Worm (Caenorhabditis elegans) whole organism, L1 larva: ENCODE data around the gene elt-7.

Experiments
- C04F5.9 ChIP-seq: sonication (generic microtip); optimal IDR thresholded peaks from 2 replicates; lab custom pipeline; 2016; ENCODE audit warnings: missing genetic modification characterization, missing compliant biosample characterization
- F16B12.6 ChIP-seq: fragments of 150-350 bp; optimal IDR thresholded peaks from 2 replicates; lab custom pipeline; 2014; ENCODE audit warnings: missing biosample characterization, missing genetic modification characterization
- Y116A8C.19 ChIP-seq: sonication (generic microtip); optimal IDR thresholded peaks from 2 replicates; lab custom pipeline; 2016; ENCODE audit warnings: missing compliant biosample characterization, missing genetic modification characterization, borderline replicate concordance
- aly-2 ChIP-seq: fragments of 150-350 bp; optimal IDR thresholded peaks from 2 replicates; lab custom pipeline; 2014; ENCODE audit warnings: missing biosample characterization, missing genetic modification characterization
- ama-1 ChIP-seq: fragments of 150-350 bp; optimal IDR thresholded peaks from 2 replicates; lab custom pipeline; 2014
- blmp-1 ChIP-seq: fragments of 150-350 bp; optimal IDR thresholded peaks from 2 replicates; lab custom pipeline; 2014; ENCODE audit warnings: missing biosample characterization, missing genetic modification characterization
- ceh-82 ChIP-seq, 3 experiments: fragments of 150-350 bp in 1 of 3; sonication (generic microtip) in 2 of 3; optimal IDR thresholded peaks; 2 replicates each; lab custom pipeline; 2014 to 2017; ENCODE audit warnings: missing biosample characterization in 3 of 3, missing genetic modification characterization in 3 of 3
- ceh-88 ChIP-seq: fragments of 200-800 bp; sonication (Bioruptor generic); IDR thresholded peaks from 2 replicates; pipeline ENCODE4 v1.3.6; 2022; ENCODE audit warnings: missing genetic modification characterization, missing compliant biosample characterization
- ces-1 ChIP-seq: fragments of 150-350 bp; optimal IDR thresholded peaks from 2 replicates; lab custom pipeline; 2014; ENCODE audit warnings: missing biosample characterization, missing genetic modification reagents, missing genetic modification characterization
- dpl-1 ChIP-seq, 3 experiments: fragments of 150-350 bp in 2 of 3; sonication (generic microtip) in 1 of 3; optimal IDR thresholded peaks; 2 replicates each; lab custom pipeline; 2014 to 2017; ENCODE audit warnings: missing biosample characterization in 3 of 3, missing genetic modification characterization in 3 of 3, missing genetic modification reagents in 3 of 3
- dsc-1 ChIP-seq: sonication (generic microtip); optimal IDR thresholded peaks from 2 replicates; lab custom pipeline; 2016; ENCODE audit warnings: mild to moderate bottlenecking, missing genetic modification characterization, missing compliant biosample characterization
- efl-1 ChIP-seq, 4 experiments: fragments of 150-350 bp; optimal IDR thresholded peaks in 3 of 4; peaks in 1 of 4; 1 replicate in 1 of 4; 2 replicates in 3 of 4; lab custom pipeline; 2014; ENCODE audit warnings: missing biosample characterization in 2 of 4, missing genetic modification characterization in 2 of 4, missing genetic modification reagents in 2 of 4
- egl-13 ChIP-seq: sonication (generic microtip); optimal IDR thresholded peaks from 2 replicates; lab custom pipeline; 2016; ENCODE audit warnings: missing genotype, missing genetic modification reagents, missing genetic modification characterization, missing compliant biosample characterization
- egl-27 ChIP-seq, 2 experiments: fragments of 150-350 bp in 1 of 2; sonication (generic microtip); optimal IDR thresholded peaks; 3 replicates each; lab custom pipeline; 2017 to 2018; ENCODE audit warnings: missing biosample characterization in 2 of 2, missing genetic modification characterization in 2 of 2, missing genetic modification reagents in 2 of 2
- elt-3 ChIP-seq, 6 experiments: fragments of 150-350 bp in 1 of 6; sonication (generic microtip); optimal IDR thresholded peaks; 2 replicates each; lab custom pipeline; 2017 to 2018; ENCODE audit warnings: missing biosample characterization in 6 of 6, missing genetic modification characterization in 6 of 6, inconsistent platforms in 1 of 6
- fkh-10 ChIP-seq: sonication (generic microtip); optimal IDR thresholded peaks from 2 replicates; lab custom pipeline; 2017; ENCODE audit warnings: missing biosample characterization, missing genetic modification reagents, missing genetic modification characterization
- fkh-8 ChIP-seq: sonication (generic microtip); optimal IDR thresholded peaks from 2 replicates; lab custom pipeline; 2016; ENCODE audit warnings: mild to moderate bottlenecking, missing genetic modification characterization, missing compliant biosample characterization
- hlh-4 ChIP-seq: sonication (generic microtip); optimal IDR thresholded peaks from 2 replicates; lab custom pipeline; 2016; ENCODE audit warnings: mild to moderate bottlenecking, missing genetic modification characterization, missing compliant biosample characterization
- irx-1 ChIP-seq: sonication (generic microtip); optimal IDR thresholded peaks from 2 replicates; lab custom pipeline; 2016; ENCODE audit warnings: missing genetic modification characterization, missing compliant biosample characterization
- jun-1 ChIP-seq: fragments of 150-350 bp; optimal IDR thresholded peaks from 2 replicates; lab custom pipeline; 2014; ENCODE audit warnings: missing biosample characterization, missing genetic modification reagents, missing genetic modification characterization
- lin-13 ChIP-seq: fragments of 150-350 bp; optimal IDR thresholded peaks from 2 replicates; lab custom pipeline; 2014; ENCODE audit warnings: missing biosample characterization, missing genetic modification reagents, missing genetic modification characterization
- lin-14 ChIP-seq: fragments of 200-800 bp; sonication (Bioruptor generic); optimal IDR thresholded peaks from 2 replicates; lab custom pipeline; 2018; ENCODE audit warnings: mild to moderate bottlenecking, missing genetic modification characterization, moderate library complexity, missing compliant biosample characterization
- lin-15B ChIP-seq: fragments of 150-350 bp; sonication (generic microtip); optimal IDR thresholded peaks from 3 replicates; lab custom pipeline; 2014; ENCODE audit warnings: missing biosample characterization, missing genetic modification characterization
- lin-35 ChIP-seq, 2 experiments: fragments of 150-350 bp; optimal IDR thresholded peaks; 2 replicates each; lab custom pipeline; 2014; ENCODE audit warnings: missing biosample characterization in 2 of 2, missing genetic modification characterization in 2 of 2, missing genetic modification reagents in 2 of 2
- lin-39 ChIP-seq: fragments of 150-350 bp; optimal IDR thresholded peaks from 2 replicates; lab custom pipeline; 2014; ENCODE audit warnings: missing biosample characterization, missing genetic modification reagents, missing genetic modification characterization
- lir-3 ChIP-seq: sonication (generic microtip); optimal IDR thresholded peaks from 2 replicates; lab custom pipeline; 2016; ENCODE audit warnings: mild to moderate bottlenecking, missing genetic modification characterization, moderate library complexity, missing compliant biosample characterization; ENCODE audit not compliant: poor library complexity
- lsy-2 ChIP-seq, 2 experiments: fragments of 150-350 bp; optimal IDR thresholded peaks; 2 replicates each; lab custom pipeline; 2014; ENCODE audit warnings: missing biosample characterization in 2 of 2, missing genetic modification characterization in 2 of 2
- mef-2 ChIP-seq: fragments of 150-350 bp; optimal IDR thresholded peaks from 2 replicates; lab custom pipeline; 2014; ENCODE audit warnings: missing biosample characterization, missing genetic modification characterization
- mep-1 ChIP-seq: fragments of 150-350 bp; optimal IDR thresholded peaks from 2 replicates; lab custom pipeline; 2014; ENCODE audit warnings: missing biosample characterization, missing genetic modification characterization
- nhr-12 ChIP-seq: sonication (generic microtip); optimal IDR thresholded peaks from 2 replicates; lab custom pipeline; 2017; ENCODE audit warnings: missing biosample characterization, missing genetic modification characterization
- nhr-19 ChIP-seq: fragments of 200-800 bp; sonication (Bioruptor generic); conservative IDR thresholded peaks from 2 replicates; pipeline ENCODE4 v1.3.6; 2022; ENCODE audit warnings: missing genetic modification characterization, missing compliant biosample characterization
- nhr-20 ChIP-seq: sonication (generic microtip); optimal IDR thresholded peaks from 2 replicates; lab custom pipeline; 2016; ENCODE audit warnings: mild to moderate bottlenecking, missing genetic modification characterization, missing compliant biosample characterization
- nhr-237 ChIP-seq: fragments of 150-350 bp; optimal IDR thresholded peaks from 2 replicates; lab custom pipeline; 2014; ENCODE audit warnings: missing biosample characterization, missing genetic modification characterization
- nhr-47 ChIP-seq: sonication (generic microtip); optimal IDR thresholded peaks from 2 replicates; lab custom pipeline; 2016; ENCODE audit warnings: mild to moderate bottlenecking, missing genetic modification characterization, moderate library complexity, missing compliant biosample characterization
- nhr-71 ChIP-seq: sonication (generic microtip); optimal IDR thresholded peaks from 2 replicates; lab custom pipeline; 2016; ENCODE audit warnings: mild to moderate bottlenecking, missing genetic modification characterization, moderate library complexity, missing compliant biosample characterization
- nhr-76 ChIP-seq: sonication (generic microtip); optimal IDR thresholded peaks from 2 replicates; lab custom pipeline; 2017; ENCODE audit warnings: missing biosample characterization, missing genetic modification characterization
- nhr-77 ChIP-seq: fragments of 150-350 bp; optimal IDR thresholded peaks from 2 replicates; lab custom pipeline; 2014; ENCODE audit warnings: missing biosample characterization, missing genetic modification characterization
- nhr-85 ChIP-seq: sonication (generic microtip); peaks from one replicate; lab custom pipeline; 2016; ENCODE audit warnings: missing genetic modification characterization, inconsistent platforms, missing compliant biosample characterization
- pqm-1 ChIP-seq: sonication (generic microtip); optimal IDR thresholded peaks from 3 replicates; lab custom pipeline; 2017; ENCODE audit warnings: missing biosample characterization, missing genetic modification characterization
- skn-1 ChIP-seq: fragments of 150-350 bp; optimal IDR thresholded peaks from 2 replicates; lab custom pipeline; 2014; ENCODE audit warnings: missing biosample characterization, missing genetic modification characterization
- snu-23 ChIP-seq: sonication (generic microtip); optimal IDR thresholded peaks from 2 replicates; lab custom pipeline; 2016; ENCODE audit warnings: missing genetic modification characterization, missing compliant biosample characterization
- sox-4 ChIP-seq: sonication (generic microtip); optimal IDR thresholded peaks from 2 replicates; lab custom pipeline; 2016; ENCODE audit warnings: missing genetic modification characterization, missing compliant biosample characterization
- sup-37 ChIP-seq: fragments of 200-800 bp; sonication (Bioruptor generic); optimal IDR thresholded peaks from 2 replicates; lab custom pipeline; 2018; ENCODE audit warnings: mild to moderate bottlenecking, missing genetic modification characterization, missing compliant biosample characterization
- swsn-7 ChIP-seq: sonication (generic microtip); optimal IDR thresholded peaks from 2 replicates; lab custom pipeline; 2016; ENCODE audit warnings: missing genetic modification characterization, missing compliant biosample characterization
- unc-130 ChIP-seq: fragments of 150-350 bp; optimal IDR thresholded peaks from 2 replicates; lab custom pipeline; 2017; ENCODE audit warnings: missing biosample characterization, missing genetic modification characterization, inconsistent platforms
- unc-30 ChIP-seq: sonication (generic microtip); optimal IDR thresholded peaks from 2 replicates; lab custom pipeline; 2017; ENCODE audit warnings: missing biosample characterization, missing genetic modification characterization
- unc-86 ChIP-seq: sonication (generic microtip); optimal IDR thresholded peaks from 2 replicates; lab custom pipeline; 2016; ENCODE audit warnings: missing genetic modification characterization, missing compliant biosample characterization
- xbp-1 ChIP-seq: sonication (generic microtip); optimal IDR thresholded peaks from 2 replicates; lab custom pipeline; 2016; ENCODE audit warnings: missing genetic modification characterization, missing compliant biosample characterization
- ztf-11 ChIP-seq, 2 experiments: sonication (generic microtip); optimal IDR thresholded peaks; 2 replicates each; lab custom pipeline; 2016 to 2017; ENCODE audit warnings: missing genetic modification characterization in 2 of 2, missing biosample characterization in 1 of 2, missing compliant biosample characterization in 1 of 2

elt-7 gene

DNA sequence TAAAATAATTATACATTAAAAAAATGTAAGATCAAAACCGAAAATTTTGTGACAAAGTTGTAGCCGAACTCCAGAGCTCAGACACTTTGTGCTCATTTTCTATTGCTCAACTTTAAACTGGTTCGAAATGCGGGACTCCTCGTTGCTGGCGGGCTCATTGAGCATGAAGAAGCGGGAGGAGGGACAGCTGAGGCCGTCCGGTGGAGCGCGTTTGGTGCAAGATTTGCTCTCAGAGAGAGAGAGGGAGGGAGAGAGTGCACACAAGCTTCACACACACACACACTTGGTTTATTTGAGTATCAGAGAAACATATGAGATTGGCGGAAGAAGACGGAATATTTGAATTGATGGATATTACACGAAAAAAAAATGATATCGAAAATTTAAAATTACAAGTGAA lies 40.2 kb downstream of the elt-7 start:
- TF ChIP-seq aly-2 = peak; percentile 14
- no peak for TF ChIP-seq lir-3 (tag; lab: Kevin White, UChicago)
- TF ChIP-seq fkh-10 (GFP tag; lab: Kevin White, UChicago) = no peak
- TF ChIP-seq ama-1 = no peak
- TF ChIP-seq snu-23 (GFP tag; lab: Kevin White, UChicago) = peak; percentile 55
- TF ChIP-seq egl-13 (tag; lab: Kevin White, UChicago) = peak; percentile 32
- peak; percentile 58 for TF ChIP-seq nhr-71 (tag; lab: Kevin White, UChicago)
- peak in 2 of 3 experiments; percentile 13 to 65 for TF ChIP-seq ceh-82 (tag; optimal IDR thresholded peaks at IDR 0.05; lab: Kevin White, UChicago)
- TF ChIP-seq unc-130 = no peak
- TF ChIP-seq F16B12.6 (tag; lab: Kevin White, UChicago) = peak; percentile 2
- TF ChIP-seq elt-3 (tag; optimal IDR thresholded peaks at IDR 0.05; lab: Kevin White, UChicago) = no peak
- TF ChIP-seq nhr-77 = no peak
- peak; percentile 30 for TF ChIP-seq nhr-20 (tag; lab: Kevin White, UChicago)
- TF ChIP-seq Y116A8C.19 (tag; lab: Kevin White, UChicago) = no peak
- TF ChIP-seq lin-39 (tag; lab: Kevin White, UChicago) = no peak
- TF ChIP-seq lin-13 (GFP tag; lab: Kevin White, UChicago) = no peak
- no peak for TF ChIP-seq pqm-1 (tag; lab: Kevin White, UChicago)
- TF ChIP-seq fkh-8 (tag; lab: Kevin White, UChicago) = peak; percentile 69
- TF ChIP-seq mep-1 (tag; lab: Kevin White, UChicago) = peak; percentile 14
- no peak for TF ChIP-seq unc-30 (tag; lab: Kevin White, UChicago)
- peak; percentile 42 for TF ChIP-seq swsn-7 (tag; lab: Kevin White, UChicago)
- TF ChIP-seq efl-1 (optimal IDR thresholded peaks at IDR 0.05; lab: Kevin White, UChicago) = peak; percentile 41 to 51
- TF ChIP-seq efl-1 (GFP tag; optimal IDR thresholded peaks at IDR 0.05 in 1 of 2; lab: Kevin White, UChicago) = peak; percentile 42 to 80
- no peak for TF ChIP-seq ces-1 (GFP tag; lab: Kevin White, UChicago)
- TF ChIP-seq unc-86 (tag; lab: Kevin White, UChicago) = peak; percentile 19
- peak; percentile 47 for TF ChIP-seq lin-15B
- peak; percentile 21 for TF ChIP-seq nhr-47 (tag; lab: Kevin White, UChicago)
- peak in 1 of 2 experiments; percentile 62 for TF ChIP-seq lin-35 (GFP tag; optimal IDR thresholded peaks at IDR 0.05; lab: Kevin White, UChicago)
- TF ChIP-seq dpl-1 (GFP tag; optimal IDR thresholded peaks at IDR 0.05; lab: Kevin White, UChicago) = peak in 1 of 3 experiments; percentile 51
- no peak for TF ChIP-seq nhr-12 (tag; lab: Kevin White, UChicago)
- peak; percentile 85 for TF ChIP-seq lin-14 (GFP tag; lab: Kevin White, UChicago)
- TF ChIP-seq skn-1 (tag; lab: Kevin White, UChicago) = peak; percentile 27
- no peak for TF ChIP-seq nhr-85 (tag; lab: Kevin White, UChicago)
- TF ChIP-seq irx-1 (tag; lab: Kevin White, UChicago) = no peak
- TF ChIP-seq xbp-1 (tag; lab: Kevin White, UChicago) = peak; percentile 1
- no peak for TF ChIP-seq C04F5.9 (tag; lab: Kevin White, UChicago)
- TF ChIP-seq dsc-1 (tag; lab: Kevin White, UChicago) = peak; percentile 44
- TF ChIP-seq sup-37 (GFP tag; lab: Kevin White, UChicago) = no peak
- no peak for TF ChIP-seq blmp-1 (tag; lab: Kevin White, UChicago)
- TF ChIP-seq lsy-2 (tag; optimal IDR thresholded peaks at IDR 0.05; lab: Kevin White, UChicago) = peak in 1 of 2 experiments; percentile 65

DNA sequence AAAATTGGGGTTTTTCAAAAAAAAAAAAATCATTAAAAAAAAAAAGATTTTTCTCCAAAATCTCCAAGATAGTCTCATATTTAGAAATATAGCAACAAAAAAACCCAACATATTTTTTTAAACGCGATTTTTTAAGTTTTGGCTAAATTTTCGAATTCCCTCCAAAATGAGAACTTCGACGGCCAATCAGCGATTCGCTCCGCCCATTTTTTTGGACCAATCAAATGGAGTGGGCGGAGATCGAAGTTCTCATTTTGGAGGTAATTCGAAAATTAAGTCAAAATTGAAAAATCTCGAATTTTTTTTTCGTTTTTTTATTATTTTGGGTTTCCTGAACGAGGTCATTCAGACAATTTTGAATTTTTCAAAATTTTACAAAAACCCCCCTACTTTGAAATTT lies 43.4 kb downstream of the elt-7 start:
- TF ChIP-seq efl-1 (optimal IDR thresholded peaks at IDR 0.05; lab: Kevin White, UChicago) (no peak), efl-1 (GFP tag; optimal IDR thresholded peaks at IDR 0.05 in 1 of 2; lab: Kevin White, UChicago) (peak in 1 of 2 experiments; percentile 18), pqm-1 (tag; lab: Kevin White, UChicago) (no peak)
- TF ChIP-seq, all 84 proteins: peak for 1

DNA sequence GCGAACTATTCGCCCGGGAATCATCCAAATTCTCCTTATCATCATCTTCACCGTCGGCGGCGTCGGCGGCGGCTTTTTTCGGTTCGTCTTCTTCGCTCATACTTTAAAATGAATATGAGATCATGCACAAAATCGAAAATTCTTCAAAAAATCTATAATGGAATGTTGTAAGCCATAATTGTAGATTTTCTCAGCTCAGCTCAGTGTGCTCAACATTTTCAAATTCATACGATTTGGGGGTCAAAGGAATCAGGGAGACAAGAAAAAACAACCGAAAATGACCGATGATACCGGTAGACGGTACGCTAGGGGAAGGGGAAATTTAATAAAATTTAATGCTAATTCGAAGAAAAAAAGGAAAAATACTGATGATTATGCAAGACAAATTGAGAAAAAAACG lies 48.1 kb downstream of the elt-7 start, which contains the start of gene ccep-97:
Gene ccep-97 (minus strand): TSS at position 101 of the 400 bp plus-strand sequence.
- TF ChIP-seq hlh-4 (tag; lab: Kevin White, UChicago) (no peak), xbp-1 (tag; lab: Kevin White, UChicago) (no peak), ztf-11 (tag; optimal IDR thresholded peaks at IDR 0.05; lab: Kevin White, UChicago) (no peak), nhr-237 (tag; lab: Kevin White, UChicago) (no peak), nhr-76 (tag; lab: Kevin White, UChicago) (no peak), fkh-8 (tag; lab: Kevin White, UChicago) (no peak), jun-1 (tag; lab: Kevin White, UChicago) (no peak), mef-2 (no peak), skn-1 (tag; lab: Kevin White, UChicago) (no peak), irx-1 (tag; lab: Kevin White, UChicago) (no peak), nhr-19 (GFP tag; lab: Robert Waterston, UW) (no peak), lin-35 (GFP tag; optimal IDR thresholded peaks at IDR 0.05; lab: Kevin White, UChicago) (no peak), C04F5.9 (tag; lab: Kevin White, UChicago) (no peak), ceh-88 (GFP tag; lab: Robert Waterston, UW) (no peak), egl-27 (tag; optimal IDR thresholded peaks at IDR 0.05; lab: Kevin White, UChicago) (no peak), sox-4 (no peak), lin-39 (tag; lab: Kevin White, UChicago) (no peak), pqm-1 (tag; lab: Kevin White, UChicago) (no peak)
